Worm (Caenorhabditis elegans) whole organism, early embryonic: ENCODE measurements around the gene fbxa-192.

ENCODE experiments used
- B0310.2 ChIP-seq: sonication (generic microtip); optimal IDR thresholded peaks from 2 replicates; lab custom pipeline; 2016; ENCODE audit warnings: mild to moderate bottlenecking, missing genetic modification characterization, missing compliant biosample characterization
- F13C5.2 ChIP-seq: sonication (generic microtip); optimal IDR thresholded peaks from 2 replicates; lab custom pipeline; 2017; ENCODE audit warnings: mild to moderate bottlenecking, missing genetic modification characterization, inconsistent platforms, missing compliant biosample characterization
- aly-1 ChIP-seq: sonication (generic microtip); optimal IDR thresholded peaks from 2 replicates; lab custom pipeline; 2016; ENCODE audit warnings: missing genetic modification characterization, missing compliant biosample characterization
- ama-1 ChIP-seq: fragments of 150-350 bp; optimal IDR thresholded peaks from 2 replicates; lab custom pipeline; 2014
- ceh-36 ChIP-seq: sonication (generic microtip); optimal IDR thresholded peaks from 2 replicates; lab custom pipeline; 2016; ENCODE audit warnings: missing genetic modification characterization, inconsistent platforms, missing compliant biosample characterization
- ets-7 ChIP-seq: sonication (generic microtip); optimal IDR thresholded peaks from 2 replicates; lab custom pipeline; 2016; ENCODE audit warnings: missing genotype, missing genetic modification characterization, missing compliant biosample characterization
- flt-1 ChIP-seq: fragments of 200-800 bp; sonication (Bioruptor generic); IDR thresholded peaks from 2 replicates; pipeline ENCODE4 v1.3.6; 2022; ENCODE audit warnings: missing genetic modification characterization, missing compliant biosample characterization
- hmbx-1 ChIP-seq: sonication (generic microtip); optimal IDR thresholded peaks from 2 replicates; lab custom pipeline; 2016; ENCODE audit warnings: mild to moderate bottlenecking, missing genetic modification characterization, missing compliant biosample characterization
- hnd-1 ChIP-seq: sonication (generic microtip); optimal IDR thresholded peaks from 2 replicates; lab custom pipeline; 2016; ENCODE audit warnings: missing genetic modification characterization, missing compliant biosample characterization
- sea-1 ChIP-seq: fragments of 200-800 bp; sonication (Bioruptor generic); conservative IDR thresholded peaks from 2 replicates; pipeline ENCODE4 v1.3.6; 2022; ENCODE audit warnings: missing genetic modification characterization, missing compliant biosample characterization
- tbx-11 ChIP-seq: fragments of 200-800 bp; sonication (Bioruptor generic); IDR thresholded peaks from 2 replicates; pipeline ENCODE4 v1.3.6; 2022; ENCODE audit warnings: missing genetic modification characterization, missing compliant biosample characterization
- tra-4 ChIP-seq: sonication (generic microtip); optimal IDR thresholded peaks from 2 replicates; lab custom pipeline; 2017; ENCODE audit warnings: missing genetic modification characterization, missing compliant biosample characterization

DNA sequence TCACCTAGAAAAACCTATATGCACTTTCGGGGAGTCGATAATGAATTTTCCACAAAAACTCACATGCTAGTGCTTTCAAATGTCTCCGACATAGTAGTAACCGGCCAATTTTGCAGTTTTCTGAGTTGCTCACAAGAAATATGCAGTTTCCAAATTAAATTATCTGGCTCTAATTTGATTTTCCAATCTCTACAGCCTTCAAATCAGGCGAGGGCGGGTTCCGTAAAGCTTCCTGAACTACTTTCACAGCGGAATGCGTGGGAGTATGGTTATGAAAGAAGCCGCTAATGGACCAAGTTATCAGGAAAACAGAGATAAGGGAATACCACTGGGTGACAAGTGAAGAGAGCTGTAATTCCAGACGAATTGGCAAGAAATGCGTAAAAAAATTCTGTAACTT, 15.6 kb upstream of the fbxa-192 start, which contains the start of gene F59A1.11:
- TF ChIP-seq ama-1 (lab: Kevin White, UChicago) (no peak), flt-1 (GFP tag; lab: Robert Waterston, UW) (no peak), sea-1 (no peak), tbx-11 (GFP tag; lab: Robert Waterston, UW) (no peak), aly-1 (tag; lab: Kevin White, UChicago) (no peak), B0310.2 (no peak), hnd-1 (tag; lab: Kevin White, UChicago) (no peak), F13C5.2 (tag; lab: Kevin White, UChicago) (no peak), ets-7 (tag; lab: Kevin White, UChicago) (no peak), ceh-36 (tag; lab: Kevin White, UChicago) (no peak), hmbx-1 (no peak), tra-4 (tag; lab: Kevin White, UChicago) (no peak)
